Worm (Caenorhabditis elegans) whole organism, L4 larva: ENCODE results near the gene nsy-7.

Experiments
- ceh-20 ChIP-seq: fragments of 200-800 bp; sonication (Bioruptor generic); IDR thresholded peaks from 2 replicates; pipeline ENCODE4 v1.3.6; 2022; ENCODE audit warnings: missing genetic modification reagents, missing genetic modification characterization, missing compliant biosample characterization
- ceh-82 ChIP-seq: sonication (generic microtip); optimal IDR thresholded peaks from 2 replicates; lab custom pipeline; 2017; ENCODE audit warnings: missing biosample characterization, missing genetic modification characterization
- fkh-10 ChIP-seq: fragments of 150-350 bp; optimal IDR thresholded peaks from 2 replicates; lab custom pipeline; 2014; ENCODE audit warnings: missing biosample characterization, missing genetic modification reagents, missing genetic modification characterization
- lin-15B ChIP-seq: fragments of 150-350 bp; sonication (generic microtip); optimal IDR thresholded peaks from 3 replicates; lab custom pipeline; 2014; ENCODE audit warnings: missing biosample characterization, missing genetic modification characterization
- mdt-29 ChIP-seq: fragments of 200-800 bp; sonication (Bioruptor generic); IDR thresholded peaks from 2 replicates; pipeline ENCODE4 v1.3.6; 2022; ENCODE audit warnings: missing genetic modification reagents, missing genetic modification characterization, missing compliant biosample characterization
- mxl-2 ChIP-seq: fragments of 200-800 bp; sonication (Bioruptor generic); conservative IDR thresholded peaks from 2 replicates; pipeline ENCODE4 v1.3.6; 2022; ENCODE audit warnings: missing genetic modification reagents, missing genetic modification characterization, missing compliant biosample characterization
- nhr-42 ChIP-seq: fragments of 200-800 bp; sonication (Bioruptor generic); IDR thresholded peaks from 2 replicates; pipeline ENCODE4 v1.3.6; 2022; ENCODE audit warnings: missing genetic modification characterization, missing compliant biosample characterization
- snpc-4 ChIP-seq: fragments of 150-350 bp; optimal IDR thresholded peaks from 2 replicates; lab custom pipeline; 2014; ENCODE audit warnings: missing biosample characterization, missing genetic modification characterization

DNA sequence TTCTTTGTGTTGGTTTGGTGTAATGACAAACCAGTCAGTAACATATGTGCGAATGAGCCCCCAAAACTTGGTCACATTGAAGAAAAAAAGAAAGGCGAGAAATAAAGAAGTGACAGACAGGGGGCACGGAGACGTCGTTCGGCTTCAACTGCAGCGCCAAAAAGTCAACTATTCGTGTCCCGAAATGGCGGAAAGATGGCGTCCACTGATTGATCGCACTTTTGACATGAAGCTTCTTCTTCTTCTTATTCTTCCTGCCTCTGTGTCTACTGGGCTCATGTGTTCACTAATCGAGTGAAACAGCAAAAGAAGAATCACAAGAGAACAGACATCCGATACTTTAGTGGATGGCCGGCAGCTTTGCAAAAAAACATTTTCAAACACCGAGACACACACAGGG, 17.3 kb downstream of the nsy-7 start:
- TF ChIP-seq fkh-10 (GFP tag; lab: Kevin White, UChicago) (no peak), ceh-20 (GFP tag; lab: Robert Waterston, UW) (peak; percentile 69; the same call in 1 of the 2 replicates), snpc-4 (tag; lab: Kevin White, UChicago) (no peak), nhr-42 (no peak), mxl-2 (GFP tag; lab: Robert Waterston, UW) (no peak), lin-15B (no peak), mdt-29 (GFP tag; lab: Robert Waterston, UW) (no peak), ceh-82 (tag; lab: Kevin White, UChicago) (no peak)
